Fruit fly (Drosophila melanogaster): ENCODE results near the gene Phae1.

dm6 chr2L:12134125-12134378 is 24.8 kb downstream of the Phae1 start:
- no peak for TF ChIP-seq EcR (GFP tag; optimal IDR thresholded peaks at IDR 0.05)
- no peak for TF ChIP-seq Dll (optimal IDR thresholded peaks at IDR 0.05)
- TF ChIP-seq pan (optimal IDR thresholded peaks at IDR 0.05) = no peak
- no peak for TF ChIP-seq psq (optimal IDR thresholded peaks at IDR 0.05)

Data from whole organism.